Worm (Caenorhabditis elegans) whole organism, L1 larva: ENCODE measurements around the gene sfrp-1.

Source experiments
- egl-27 ChIP-seq, 2 experiments: fragments of 150-350 bp in 1 of 2; sonication (generic microtip); optimal IDR thresholded peaks; 3 replicates each; lab custom pipeline; 2017 to 2018; ENCODE audit warnings: missing biosample characterization in 2 of 2, missing genetic modification characterization in 2 of 2, missing genetic modification reagents in 2 of 2
- fkh-10 ChIP-seq: sonication (generic microtip); optimal IDR thresholded peaks from 2 replicates; lab custom pipeline; 2017; ENCODE audit warnings: missing biosample characterization, missing genetic modification reagents, missing genetic modification characterization
- mef-2 ChIP-seq: fragments of 150-350 bp; optimal IDR thresholded peaks from 2 replicates; lab custom pipeline; 2014; ENCODE audit warnings: missing biosample characterization, missing genetic modification characterization
- nhr-12 ChIP-seq: sonication (generic microtip); optimal IDR thresholded peaks from 2 replicates; lab custom pipeline; 2017; ENCODE audit warnings: missing biosample characterization, missing genetic modification characterization
- nhr-28 ChIP-seq: fragments of 150-350 bp; optimal IDR thresholded peaks from 2 replicates; lab custom pipeline; 2014; ENCODE audit warnings: missing biosample characterization, missing genetic modification characterization
- nhr-47 ChIP-seq: sonication (generic microtip); optimal IDR thresholded peaks from 2 replicates; lab custom pipeline; 2016; ENCODE audit warnings: mild to moderate bottlenecking, missing genetic modification characterization, moderate library complexity, missing compliant biosample characterization
- rnt-1 ChIP-seq: sonication (generic microtip); optimal IDR thresholded peaks from 2 replicates; lab custom pipeline; 2016; ENCODE audit warnings: mild to moderate bottlenecking, missing genetic modification characterization, moderate library complexity, missing compliant biosample characterization
- skn-1 ChIP-seq: fragments of 150-350 bp; optimal IDR thresholded peaks from 2 replicates; lab custom pipeline; 2014; ENCODE audit warnings: missing biosample characterization, missing genetic modification characterization

- no peak for TF ChIP-seq egl-27 (tag; optimal IDR thresholded peaks at IDR 0.05; lab: Kevin White, UChicago)
- TF ChIP-seq mef-2 (tag; lab: Kevin White, UChicago), result no peak
- no peak for TF ChIP-seq nhr-28 (tag; lab: Kevin White, UChicago)
- no peak for TF ChIP-seq nhr-47 (tag; lab: Kevin White, UChicago)
- no peak for TF ChIP-seq rnt-1 (tag; lab: Kevin White, UChicago)
- no peak for TF ChIP-seq skn-1 (tag; lab: Kevin White, UChicago)
- no peak for TF ChIP-seq fkh-10 (GFP tag; lab: Kevin White, UChicago)
- TF ChIP-seq nhr-12, result no peak
Observed at ce11 chrIV:6377335-6378069, 24.7 kb downstream of the sfrp-1 start.
